Fruit fly (Drosophila melanogaster) whole organism, embryonic: ENCODE results near the gene CG5180.

Experiments used
- Asciz ChIP-seq: fragments of 200-800 bp; sonication (Bioruptor generic); optimal IDR thresholded peaks from 2 replicates; lab custom pipeline; 2017; ENCODE audit warnings: missing biosample characterization, mild to moderate bottlenecking, missing genetic modification characterization, missing genetic modification reagents
- Bdp1 ChIP-seq: fragments of 200-800 bp; sonication (Bioruptor generic); optimal IDR thresholded peaks from 3 replicates; lab custom pipeline; 2016; ENCODE audit warnings: missing biosample characterization, missing genetic modification characterization
- Bgb ChIP-seq: fragments of 200-800 bp; sonication (Bioruptor generic); IDR thresholded peaks from 2 replicates; pipeline ENCODE4 v1.3.6; 2022; ENCODE audit warnings: missing biosample characterization, missing genetic modification characterization; ENCODE audit not compliant: partially characterized antibody
- CG11504 ChIP-seq: fragments of 200-800 bp; sonication (Bioruptor generic); optimal IDR thresholded peaks from 3 replicates; lab custom pipeline; 2019; ENCODE audit warnings: missing biosample characterization, mild to moderate bottlenecking, missing genetic modification characterization, moderate library complexity
- CG12236 ChIP-seq: fragments of 200-800 bp; sonication (Bioruptor generic); optimal IDR thresholded peaks from 2 replicates; lab custom pipeline; 2016; ENCODE audit warnings: missing biosample characterization, missing genetic modification characterization
- CG13894 ChIP-seq: fragments of 200-800 bp; sonication (Bioruptor generic); optimal IDR thresholded peaks from 3 replicates; lab custom pipeline; 2018; ENCODE audit warnings: missing biosample characterization, mild to moderate bottlenecking, missing genetic modification characterization, moderate library complexity
- CG14050 ChIP-seq: fragments of 200-800 bp; sonication (Bioruptor generic); IDR thresholded peaks from 3 replicates; pipeline ENCODE4 v1.3.6; 2022; ENCODE audit warnings: missing biosample characterization, missing genetic modification characterization
- CG1529 ChIP-seq: fragments of 200-800 bp; sonication (Bioruptor generic); optimal IDR thresholded peaks from 3 replicates; lab custom pipeline; 2018; ENCODE audit warnings: missing biosample characterization, missing genetic modification characterization
- CG15514 ChIP-seq: fragments of 200-800 bp; sonication (Bioruptor generic); optimal IDR thresholded peaks from 3 replicates; lab custom pipeline; 2017; ENCODE audit warnings: missing biosample characterization, missing genetic modification characterization, mild to moderate bottlenecking, moderate library complexity, missing genetic modification reagents
- CG17186 ChIP-seq: fragments of 200-800 bp; sonication (Bioruptor generic); optimal IDR thresholded peaks from 3 replicates; lab custom pipeline; 2017; ENCODE audit warnings: missing biosample characterization, missing genetic modification reagents, missing genetic modification characterization
- CG17829 ChIP-seq: fragments of 200-800 bp; optimal IDR thresholded peaks from 2 replicates; lab custom pipeline; 2019; ENCODE audit warnings: missing biosample characterization, mild to moderate bottlenecking, missing genetic modification characterization, moderate library complexity
- CG2120 ChIP-seq: fragments of 200-800 bp; sonication (Bioruptor generic); optimal IDR thresholded peaks from 3 replicates; lab custom pipeline; 2016; ENCODE audit warnings: missing biosample characterization, missing genetic modification characterization
- CG2875 ChIP-seq: fragments of 200-800 bp; sonication (Bioruptor generic); optimal IDR thresholded peaks from 2 replicates; lab custom pipeline; 2017; ENCODE audit warnings: missing biosample characterization, mild to moderate bottlenecking, missing genetic modification characterization, missing genetic modification reagents
- CG31224 ChIP-seq: fragments of 200-800 bp; sonication (Bioruptor generic); IDR thresholded peaks from 2 replicates; pipeline ENCODE4 v1.3.6; 2022; ENCODE audit warnings: missing biosample characterization, missing genetic modification characterization
- CG31388 ChIP-seq: fragments of 200-800 bp; sonication (Bioruptor generic); optimal IDR thresholded peaks from 2 replicates; lab custom pipeline; 2016; ENCODE audit warnings: missing biosample characterization, missing genetic modification characterization
- CG34224 ChIP-seq: fragments of 200-800 bp; sonication (Bioruptor generic); IDR thresholded peaks from 3 replicates; pipeline ENCODE4 v1.3.6; 2022; ENCODE audit warnings: missing biosample characterization, missing genetic modification characterization; ENCODE audit not compliant: partially characterized antibody
- CG4730 ChIP-seq: fragments of 200-800 bp; sonication (Bioruptor generic); IDR thresholded peaks from 2 replicates; pipeline ENCODE4 v1.3.6; 2022; ENCODE audit warnings: missing biosample characterization, missing genetic modification characterization
- CG6683 ChIP-seq: fragments of 200-800 bp; sonication (Bioruptor generic); optimal IDR thresholded peaks from 2 replicates; lab custom pipeline; 2017; ENCODE audit warnings: missing biosample characterization, mild to moderate bottlenecking, missing genetic modification characterization, missing genetic modification reagents
- CG6689 ChIP-seq: fragments of 200-800 bp; sonication (Bioruptor generic); IDR thresholded peaks from 2 replicates; pipeline ENCODE4 v1.3.6; 2022; ENCODE audit warnings: missing biosample characterization, missing genetic modification characterization
- CG6765 ChIP-seq: fragments of 200-800 bp; sonication (Bioruptor generic); optimal IDR thresholded peaks from 3 replicates; lab custom pipeline; 2017; ENCODE audit warnings: missing biosample characterization, mild to moderate bottlenecking, missing genetic modification characterization
- CG7987 ChIP-seq: fragments of 200-800 bp; sonication (Bioruptor generic); optimal IDR thresholded peaks from 2 replicates; lab custom pipeline; 2018; ENCODE audit warnings: missing biosample characterization, mild to moderate bottlenecking, missing genetic modification characterization, moderate library complexity
- CG9437 ChIP-seq: fragments of 200-800 bp; sonication (Bioruptor generic); optimal IDR thresholded peaks from 2 replicates; lab custom pipeline; 2018; ENCODE audit warnings: missing biosample characterization, mild to moderate bottlenecking, missing genetic modification characterization
- CG9609 ChIP-seq: fragments of 200-800 bp; sonication (Bioruptor generic); optimal IDR thresholded peaks from 3 replicates; lab custom pipeline; 2016; ENCODE audit warnings: missing biosample characterization, missing genetic modification characterization
- CHES-1-like ChIP-seq: fragments of 200-800 bp; sonication (Bioruptor generic); optimal IDR thresholded peaks from 2 replicates; lab custom pipeline; 2016; ENCODE audit warnings: missing biosample characterization, missing genetic modification characterization
- D ChIP-seq, 2 experiments: fragments of 200-800 bp in 1 of 2; fragments of >200 bp in 1 of 2; sonication (Bioruptor generic) in 1 of 2; optimal IDR thresholded peaks; 2 replicates in 1 of 2; 3 replicates in 1 of 2; lab custom pipeline; 2017; ENCODE audit warnings: mild to moderate bottlenecking in 1 of 2, missing biosample characterization in 1 of 2, missing genetic modification characterization in 1 of 2, missing genetic modification reagents in 1 of 2
- HLH3B ChIP-seq: fragments of 200-800 bp; sonication (Bioruptor generic); IDR thresholded peaks from 2 replicates; pipeline ENCODE4 v1.3.6; 2022; ENCODE audit warnings: missing biosample characterization, missing genetic modification characterization
- Hey ChIP-seq: fragments of 200-800 bp; sonication (Bioruptor generic); optimal IDR thresholded peaks from 3 replicates; lab custom pipeline; 2018; ENCODE audit warnings: missing biosample characterization, mild to moderate bottlenecking, missing genetic modification characterization
- Hmx ChIP-seq: fragments of 200-800 bp; sonication (Bioruptor generic); optimal IDR thresholded peaks from 2 replicates; lab custom pipeline; 2016; ENCODE audit warnings: missing biosample characterization, missing genetic modification characterization
- Mrtf ChIP-seq: fragments of 200-800 bp; sonication (Bioruptor generic); IDR thresholded peaks from 3 replicates; pipeline ENCODE4 v1.3.6; 2022; ENCODE audit warnings: missing biosample characterization, missing genetic modification characterization
- NC2β ChIP-seq: fragments of 200-800 bp; sonication (Bioruptor generic); optimal IDR thresholded peaks from 2 replicates; lab custom pipeline; 2016; ENCODE audit warnings: missing biosample characterization, missing genetic modification characterization
- Sry-δ ChIP-seq: fragments of 200-800 bp; sonication (Bioruptor generic); optimal IDR thresholded peaks from 2 replicates; lab custom pipeline; 2016; ENCODE audit warnings: missing biosample characterization, missing genetic modification characterization
- Xbp1 ChIP-seq: fragments of 200-800 bp; sonication (Bioruptor generic); optimal IDR thresholded peaks from 3 replicates; lab custom pipeline; 2016; ENCODE audit warnings: missing biosample characterization, mild to moderate bottlenecking, missing genetic modification characterization
- Xrp1 ChIP-seq: fragments of 200-800 bp; sonication (Bioruptor generic); IDR thresholded peaks from 2 replicates; pipeline ENCODE4 v1.3.6; 2022; ENCODE audit warnings: missing biosample characterization, missing genetic modification characterization
- YL-1 ChIP-seq: fragments of 200-800 bp; sonication (Bioruptor generic); optimal IDR thresholded peaks from 3 replicates; lab custom pipeline; 2017; ENCODE audit warnings: missing biosample characterization, mild to moderate bottlenecking, missing genetic modification characterization
- bbx ChIP-seq: fragments of 200-800 bp; sonication (Bioruptor generic); IDR thresholded peaks from 2 replicates; pipeline ENCODE4 v1.3.6; 2022; ENCODE audit warnings: missing biosample characterization, missing genetic modification characterization; ENCODE audit not compliant: partially characterized antibody
- cato ChIP-seq: fragments of 200-800 bp; sonication (Bioruptor generic); optimal IDR thresholded peaks from 2 replicates; lab custom pipeline; 2016; ENCODE audit warnings: missing biosample characterization, missing genetic modification characterization, borderline replicate concordance
- corto ChIP-seq: fragments of 200-800 bp; sonication (Bioruptor generic); optimal IDR thresholded peaks from 2 replicates; lab custom pipeline; 2016; ENCODE audit warnings: missing biosample characterization, mild to moderate bottlenecking, missing genetic modification characterization, moderate library complexity
- fu2 ChIP-seq: fragments of 200-800 bp; sonication (Bioruptor generic); optimal IDR thresholded peaks from 2 replicates; lab custom pipeline; 2016; ENCODE audit warnings: missing biosample characterization, missing genetic modification characterization
- insv ChIP-seq, 2 experiments: fragments of 200-800 bp; sonication (Bioruptor generic); optimal IDR thresholded peaks; 3 replicates each; lab custom pipeline; 2016 to 2018; ENCODE audit warnings: missing biosample characterization in 2 of 2, missing genetic modification characterization in 2 of 2
- jigr1 ChIP-seq: fragments of 200-800 bp; sonication (Bioruptor generic); IDR thresholded peaks from 3 replicates; pipeline ENCODE4 v1.3.6; 2022; ENCODE audit warnings: missing biosample characterization, missing genetic modification characterization
- lbe ChIP-seq: fragments of 200-800 bp; sonication (Bioruptor generic); optimal IDR thresholded peaks from 2 replicates; lab custom pipeline; 2016; ENCODE audit warnings: missing biosample characterization, mild to moderate bottlenecking, missing genetic modification characterization
- oc ChIP-seq: fragments of 200-800 bp; sonication (Bioruptor generic); optimal IDR thresholded peaks from 2 replicates; lab custom pipeline; 2018; ENCODE audit warnings: missing biosample characterization, mild to moderate bottlenecking, missing genetic modification characterization, moderate library complexity
- onecut ChIP-seq: fragments of 200-800 bp; sonication (Bioruptor generic); IDR thresholded peaks from 2 replicates; pipeline ENCODE4 v1.3.6; 2022; ENCODE audit warnings: missing biosample characterization, missing genetic modification characterization
- trem ChIP-seq: fragments of 200-800 bp; optimal IDR thresholded peaks from 3 replicates; lab custom pipeline; 2019; ENCODE audit warnings: missing biosample characterization, mild to moderate bottlenecking, missing genetic modification characterization, moderate library complexity
- unc-4 ChIP-seq: fragments of 200-800 bp; sonication (Bioruptor generic); IDR thresholded peaks from 2 replicates; pipeline ENCODE4 v1.3.6; 2022; ENCODE audit warnings: missing biosample characterization, missing genetic modification characterization; ENCODE audit not compliant: partially characterized antibody
- unpg ChIP-seq: fragments of 200-800 bp; sonication (Bioruptor generic); optimal IDR thresholded peaks from 3 replicates; lab custom pipeline; 2018; ENCODE audit warnings: missing biosample characterization, mild to moderate bottlenecking, missing genetic modification characterization, moderate library complexity
- vfl ChIP-seq: fragments of 200-800 bp; sonication (Bioruptor generic); optimal IDR thresholded peaks from 2 replicates; lab custom pipeline; 2016; ENCODE audit warnings: missing biosample characterization, missing genetic modification characterization

The CG5180 gene

dm6 chr3R:20594194-20595144 is 36.7 kb downstream of the CG5180 start (continued):
- TF ChIP-seq CG34224, result no peak
- no peak for TF ChIP-seq Bdp1 (GFP tag; lab: Kevin White, UChicago)
- peak; percentile 85 for TF ChIP-seq CG9437
- peak; percentile 80 for TF ChIP-seq Xbp1 (GFP tag; lab: Kevin White, UChicago)
- no peak for TF ChIP-seq corto (GFP tag; lab: Kevin White, UChicago)
- peak; percentile 79 for TF ChIP-seq cato (GFP tag; lab: Kevin White, UChicago)
- TF ChIP-seq CG9609 (GFP tag; lab: Kevin White, UChicago), result no peak
- no peak for TF ChIP-seq D (optimal IDR thresholded peaks at IDR 0.05; lab: Kevin White, UChicago)
- peak; percentile 95 for TF ChIP-seq D (GFP tag; optimal IDR thresholded peaks at IDR 0.05; lab: Kevin White, UChicago)
- peak; percentile 79 for TF ChIP-seq HLH3B (GFP tag; lab: Robert Waterston, UW)
- no peak for TF ChIP-seq NC2β (GFP tag; lab: Kevin White, UChicago)
- TF ChIP-seq CG31388 (GFP tag; lab: Kevin White, UChicago), result peak; percentile 55
- no peak for TF ChIP-seq CG13894
- peak; percentile 66 for TF ChIP-seq CG6765
- TF ChIP-seq unc-4 (GFP tag; lab: Robert Waterston, UW), result no peak
- TF ChIP-seq CG14050 (GFP tag; lab: Robert Waterston, UW), result peak; percentile 55
- TF ChIP-seq CG1529, result peak; percentile 71
- peak; percentile 56; the same call in 1 of the 3 replicates for TF ChIP-seq Mrtf (GFP tag; lab: Robert Waterston, UW)
- peak; percentile 52 for TF ChIP-seq CG4730 (GFP tag; lab: Robert Waterston, UW)
- TF ChIP-seq trem (tag; lab: Kevin White, UChicago), result peak; percentile 90
- TF ChIP-seq CG7987, result peak; percentile 34
- TF ChIP-seq CG11504 (tag; lab: Kevin White, UChicago), result peak; percentile 95
- TF ChIP-seq CG12236 (GFP tag; lab: Kevin White, UChicago), result no peak
- TF ChIP-seq fu2 (GFP tag; lab: Kevin White, UChicago), result no peak
- peak; percentile 84 for TF ChIP-seq oc
- no peak for TF ChIP-seq CHES-1-like (GFP tag; lab: Kevin White, UChicago)
- TF ChIP-seq CG2120 (GFP tag; lab: Kevin White, UChicago), result peak; percentile 55
- TF ChIP-seq onecut (GFP tag; lab: Robert Waterston, UW), result peak; percentile 67
- no peak for TF ChIP-seq Hmx (GFP tag; lab: Kevin White, UChicago)
- no peak for TF ChIP-seq Sry-δ (GFP tag; lab: Kevin White, UChicago)
- peak in 1 of 2 experiments; percentile 24 for TF ChIP-seq insv (GFP tag; optimal IDR thresholded peaks at IDR 0.05; lab: Kevin White, UChicago)
- TF ChIP-seq YL-1 (GFP tag; lab: Kevin White, UChicago), result peak; percentile 20
- TF ChIP-seq CG15514 (GFP tag; lab: Kevin White, UChicago), result peak; percentile 42
- TF ChIP-seq CG17186, result peak; percentile 17
- peak; percentile 85 for TF ChIP-seq CG2875 (GFP tag; lab: Kevin White, UChicago)
- peak; percentile 59; the same call in 1 of the 3 replicates for TF ChIP-seq jigr1 (GFP tag; lab: Robert Waterston, UW)
- TF ChIP-seq CG6683 (GFP tag; lab: Kevin White, UChicago), result peak; percentile 80
- peak; percentile 94 for TF ChIP-seq unpg (GFP tag; lab: Kevin White, UChicago)
- TF ChIP-seq bbx (GFP tag; lab: Robert Waterston, UW), result no peak
- TF ChIP-seq lbe (GFP tag; lab: Kevin White, UChicago), result peak; percentile 59
- no peak for TF ChIP-seq Bgb
- TF ChIP-seq Xrp1 (GFP tag; lab: Robert Waterston, UW), result peak; percentile 94
- TF ChIP-seq CG6689, result peak; percentile 92
- peak; percentile 88 for TF ChIP-seq Asciz
- TF ChIP-seq CG31224, result peak; percentile 38; the same call in 1 of the 2 replicates
- no peak for TF ChIP-seq Hey (tag; lab: Kevin White, UChicago)
- TF ChIP-seq vfl (GFP tag; lab: Kevin White, UChicago), result no peak
- TF ChIP-seq CG17829 (tag; lab: Kevin White, UChicago), result peak; percentile 97
